Fruit fly (Drosophila melanogaster) whole organism, wandering third instar larva: ENCODE measurements around the gene ci.
A peak's percentile ranks its signal among the peaks of the same experiment; 100 is the strongest.

Experiments used
- Abd-B ChIP-seq: fragments of >200 bp; optimal IDR thresholded peaks from 2 replicates; lab custom pipeline; 2017; ENCODE audit warnings: missing biosample characterization, missing genetic modification characterization
- CG32264 ChIP-seq: fragments of 200-800 bp; sonication (Bioruptor generic); optimal IDR thresholded peaks from 2 replicates; lab custom pipeline; 2016; ENCODE audit warnings: missing biosample characterization, missing genetic modification characterization
- CG9705 ChIP-seq: fragments of 200-800 bp; sonication (Bioruptor generic); optimal IDR thresholded peaks from 2 replicates; lab custom pipeline; 2018; ENCODE audit warnings: missing biosample characterization, mild to moderate bottlenecking, missing genetic modification characterization
- CrebA ChIP-seq: fragments of 200-800 bp; sonication (Bioruptor generic); optimal IDR thresholded peaks from 2 replicates; lab custom pipeline; 2016; ENCODE audit warnings: missing biosample characterization, mild to moderate bottlenecking, missing genetic modification characterization, borderline replicate concordance
- Dfd ChIP-seq: fragments of >200 bp; optimal IDR thresholded peaks from 2 replicates; lab custom pipeline; 2017; ENCODE audit warnings: missing biosample characterization, missing genetic modification characterization
- Dif ChIP-seq: fragments of 200-275, 200-300 bp; sonication (Bioruptor generic); optimal IDR thresholded peaks from 2 replicates; lab custom pipeline; 2018; ENCODE audit warnings: missing biosample characterization, missing genetic modification characterization; ENCODE audit not compliant: partially characterized antibody
- GATAd ChIP-seq: sonication (Bioruptor generic); optimal IDR thresholded peaks from 2 replicates; lab custom pipeline; 2016; ENCODE audit warnings: missing biosample characterization, missing genetic modification characterization
- HLH106 ChIP-seq: fragments of 200-800 bp; optimal IDR thresholded peaks from 3 replicates; lab custom pipeline; 2019; ENCODE audit warnings: missing biosample characterization, mild to moderate bottlenecking, missing genetic modification characterization, moderate library complexity
- Hnf4 ChIP-seq: fragments of 200-800 bp; sonication (Bioruptor generic); optimal IDR thresholded peaks from 2 replicates; lab custom pipeline; 2016; ENCODE audit warnings: missing biosample characterization, mild to moderate bottlenecking, missing genetic modification characterization
- Hr78 ChIP-seq: fragments of >200 bp; optimal IDR thresholded peaks from 2 replicates; lab custom pipeline; 2017; ENCODE audit warnings: missing biosample characterization, missing genetic modification characterization
- Hr83 ChIP-seq: fragments of 200-300 bp; sonication (Bioruptor generic); optimal IDR thresholded peaks from 2 replicates; lab custom pipeline; 2016; ENCODE audit warnings: missing biosample characterization, mild to moderate bottlenecking, missing genetic modification characterization, moderate library complexity; ENCODE audit not compliant: poor library complexity, severe bottlenecking
- Jra ChIP-seq: sonication (Bioruptor generic); optimal IDR thresholded peaks from 2 replicates; lab custom pipeline; 2016; ENCODE audit warnings: missing biosample characterization, missing genetic modification characterization
- Mio ChIP-seq: sonication (Bioruptor generic); optimal IDR thresholded peaks from 2 replicates; lab custom pipeline; 2016; ENCODE audit warnings: missing biosample characterization, missing genetic modification characterization
- Myc ChIP-seq: fragments of >200 bp; optimal IDR thresholded peaks from 2 replicates; lab custom pipeline; 2017
- N ChIP-seq: fragments of >200 bp; optimal IDR thresholded peaks from 2 replicates; lab custom pipeline; 2018; ENCODE audit warnings: missing biosample characterization, missing external identifiers, missing genetic modification characterization
- OdsH ChIP-seq: fragments of 200-800 bp; sonication (Bioruptor generic); optimal IDR thresholded peaks from 2 replicates; lab custom pipeline; 2016; ENCODE audit warnings: missing biosample characterization, mild to moderate bottlenecking, missing genetic modification characterization
- Rel ChIP-seq, 2 experiments: fragments of 200-800 bp; sonication (Bioruptor generic) in 1 of 2; optimal IDR thresholded peaks; 2 replicates in 1 of 2; 3 replicates in 1 of 2; lab custom pipeline; 2016 to 2019; ENCODE audit warnings: mild to moderate bottlenecking in 2 of 2, missing biosample characterization in 2 of 2, missing genetic modification characterization in 2 of 2, moderate library complexity in 1 of 2
- Sp1 ChIP-seq: fragments of 200-800 bp; sonication (Bioruptor generic); optimal IDR thresholded peaks from 3 replicates; lab custom pipeline; 2019; ENCODE audit warnings: missing biosample characterization, mild to moderate bottlenecking, missing genetic modification characterization, moderate library complexity
- Vsx2 ChIP-seq: fragments of 200-300, 225-300 bp; sonication (Bioruptor generic); optimal IDR thresholded peaks from 2 replicates; lab custom pipeline; 2018; ENCODE audit warnings: missing biosample characterization, missing genetic modification characterization; ENCODE audit not compliant: partially characterized antibody
- br ChIP-seq: fragments of 200-800 bp; sonication (Bioruptor generic); optimal IDR thresholded peaks from 2 replicates; lab custom pipeline; 2016; ENCODE audit warnings: missing biosample characterization, missing genetic modification characterization
- brk ChIP-seq: fragments of 200-800 bp; sonication (Bioruptor generic); optimal IDR thresholded peaks from 2 replicates; lab custom pipeline; 2016; ENCODE audit warnings: missing biosample characterization, mild to moderate bottlenecking, missing genetic modification characterization
- dl ChIP-seq, 2 experiments: fragments of 175-275, 200-275 bp in 1 of 2; fragments of 200-275 bp in 1 of 2; sonication (Bioruptor generic); optimal IDR thresholded peaks; lab custom pipeline; 2018; ENCODE audit warnings: mild to moderate bottlenecking in 2 of 2, missing biosample characterization in 2 of 2, missing genetic modification characterization in 2 of 2, moderate library complexity in 2 of 2; ENCODE audit not compliant: partially characterized antibody in 2 of 2, insufficient read depth in 1 of 2
- dmrt93B ChIP-seq: fragments of 200-800 bp; sonication (Bioruptor generic); optimal IDR thresholded peaks from 2 replicates; lab custom pipeline; 2018; ENCODE audit warnings: missing biosample characterization, mild to moderate bottlenecking, missing genetic modification characterization
- dsf ChIP-seq: sonication (Bioruptor generic); optimal IDR thresholded peaks from 2 replicates; lab custom pipeline; 2016; ENCODE audit warnings: missing biosample characterization, missing genetic modification characterization, borderline replicate concordance
- ey ChIP-seq: fragments of 200-800 bp; sonication (Bioruptor generic); optimal IDR thresholded peaks from 2 replicates; lab custom pipeline; 2016; ENCODE audit warnings: missing biosample characterization, missing genetic modification characterization
- foxo ChIP-seq, 2 experiments: fragments of 200-800 bp; sonication (Bioruptor generic); optimal IDR thresholded peaks; 2 replicates in 1 of 2; 3 replicates in 1 of 2; lab custom pipeline; 2016 to 2017; ENCODE audit warnings: missing biosample characterization in 2 of 2, missing genetic modification characterization in 2 of 2
- fru ChIP-seq: fragments of 200-800 bp; sonication (Bioruptor generic); optimal IDR thresholded peaks from 3 replicates; lab custom pipeline; 2016; ENCODE audit warnings: missing biosample characterization, mild to moderate bottlenecking, missing genetic modification characterization
- h ChIP-seq: fragments of 200-800 bp; sonication (Bioruptor generic); optimal IDR thresholded peaks from 3 replicates; lab custom pipeline; 2016; ENCODE audit warnings: missing biosample characterization, mild to moderate bottlenecking, missing genetic modification characterization
- jim ChIP-seq: fragments of 175-275, 200-325 bp; sonication (Bioruptor generic); optimal IDR thresholded peaks from 2 replicates; lab custom pipeline; 2016; ENCODE audit warnings: missing biosample characterization, mild to moderate bottlenecking, missing genetic modification characterization
- lola ChIP-seq: fragments of >200 bp; optimal IDR thresholded peaks from 2 replicates; lab custom pipeline; 2017; ENCODE audit warnings: missing biosample characterization, missing genetic modification characterization
- pan ChIP-seq: fragments of >200 bp; optimal IDR thresholded peaks from 2 replicates; lab custom pipeline; 2017
- psq ChIP-seq: fragments of 200-800 bp; sonication (Bioruptor generic); optimal IDR thresholded peaks from 3 replicates; lab custom pipeline; 2017; ENCODE audit warnings: missing biosample characterization, mild to moderate bottlenecking, missing genetic modification characterization, moderate library complexity
- rgr ChIP-seq: fragments of 200-800 bp; sonication (Bioruptor generic); optimal IDR thresholded peaks from 3 replicates; lab custom pipeline; 2016; ENCODE audit warnings: missing biosample characterization, mild to moderate bottlenecking, missing genetic modification characterization
- sage ChIP-seq: fragments of 200-800 bp; sonication (Bioruptor generic); optimal IDR thresholded peaks from 2 replicates; lab custom pipeline; 2016; ENCODE audit warnings: missing biosample characterization, mild to moderate bottlenecking, missing genetic modification characterization
- sv ChIP-seq: fragments of 200-800 bp; sonication (Bioruptor generic); optimal IDR thresholded peaks from 3 replicates; lab custom pipeline; 2016; ENCODE audit warnings: missing biosample characterization, missing genetic modification characterization
- tai ChIP-seq: sonication (Bioruptor generic); optimal IDR thresholded peaks from 2 replicates; lab custom pipeline; 2016; ENCODE audit warnings: missing biosample characterization, missing genetic modification characterization
- usp ChIP-seq: fragments of >200 bp; optimal IDR thresholded peaks from 2 replicates; lab custom pipeline; 2017; ENCODE audit warnings: missing biosample characterization, missing genetic modification characterization
- woc ChIP-seq: sonication (Bioruptor generic); optimal IDR thresholded peaks from 2 replicates; lab custom pipeline; 2016; ENCODE audit warnings: missing biosample characterization, mild to moderate bottlenecking, missing genetic modification characterization

ci gene

dm6 chr4:67063-67684, 10.3 kb upstream of the ci start, which contains the start of gene RpS3A:
Gene RpS3A, minus strand, starts transcription at chr4:67207.
- TF ChIP-seq foxo (GFP tag; optimal IDR thresholded peaks at IDR 0.05; lab: Kevin White, UChicago): peak; percentile 12 to 66
- peak; percentile 14 for TF ChIP-seq lola
- TF ChIP-seq dl (GFP tag; optimal IDR thresholded peaks at IDR 0.05; lab: Kevin White, UChicago; ENCODE audit: insufficient read depth in 1 of 2, partially characterized antibody in 2 of 2): peak in 1 of 2 experiments; percentile 42
- TF ChIP-seq Abd-B (GFP tag; lab: Kevin White, UChicago): no peak
- peak; percentile 77 for TF ChIP-seq br (GFP tag; lab: Kevin White, UChicago)
- TF ChIP-seq jim: no peak
- TF ChIP-seq Mio: no peak
- peak; percentile 82 for TF ChIP-seq rgr (GFP tag; lab: Kevin White, UChicago)
- no peak for TF ChIP-seq pan
- peak; percentile 97 for TF ChIP-seq N (GFP tag; lab: Kevin White, UChicago)
- peak; percentile 89 for TF ChIP-seq woc (GFP tag; lab: Kevin White, UChicago)
- no peak for TF ChIP-seq sv (GFP tag; lab: Kevin White, UChicago)
- TF ChIP-seq OdsH (GFP tag; lab: Kevin White, UChicago): peak; percentile 60
- peak; percentile 79 for TF ChIP-seq Hnf4 (GFP tag; lab: Kevin White, UChicago)
- TF ChIP-seq Dfd: no peak
- TF ChIP-seq CG9705 (GFP tag; lab: Kevin White, UChicago): peak; percentile 83
- TF ChIP-seq dmrt93B (GFP tag; lab: Kevin White, UChicago): peak; percentile 83
- TF ChIP-seq fru (GFP tag; lab: Kevin White, UChicago): peak; percentile 64
- no peak for TF ChIP-seq sage
- TF ChIP-seq Jra (GFP tag; lab: Kevin White, UChicago): peak; percentile 11
- TF ChIP-seq Sp1: peak; percentile 87
- TF ChIP-seq Myc (lab: Kevin White, UChicago): peak; percentile 76
- TF ChIP-seq usp (GFP tag; lab: Kevin White, UChicago): no peak
- no peak for TF ChIP-seq Rel (GFP tag; optimal IDR thresholded peaks at IDR 0.05; lab: Kevin White, UChicago)
- peak; percentile 69 for TF ChIP-seq Rel (tag; optimal IDR thresholded peaks at IDR 0.05; lab: Kevin White, UChicago)
- TF ChIP-seq Vsx2 (GFP tag; lab: Kevin White, UChicago): peak; percentile 20
- peak; percentile 41 for TF ChIP-seq ey (GFP tag; lab: Kevin White, UChicago)
- peak; percentile 14 for TF ChIP-seq GATAd
- peak; percentile 45 for TF ChIP-seq psq
- peak; percentile 75 for TF ChIP-seq HLH106 (tag; lab: Kevin White, UChicago)
- peak; percentile 93 for TF ChIP-seq Hr83 (GFP tag; lab: Kevin White, UChicago)
- peak; percentile 71 for TF ChIP-seq h (GFP tag; lab: Kevin White, UChicago)
- TF ChIP-seq Hr78 (GFP tag; lab: Kevin White, UChicago): peak; percentile 72
- peak; percentile 45 for TF ChIP-seq Dif (GFP tag; lab: Kevin White, UChicago)
- peak; percentile 61 for TF ChIP-seq tai (GFP tag; lab: Kevin White, UChicago)
- no peak for TF ChIP-seq dsf
- TF ChIP-seq brk (GFP tag; lab: Kevin White, UChicago): no peak
- peak; percentile 51 for TF ChIP-seq CG32264 (GFP tag; lab: Kevin White, UChicago)
- peak; percentile 13 for TF ChIP-seq CrebA (GFP tag; lab: Kevin White, UChicago)

dm6 chr4:63307-63706, 6.5 kb upstream of the ci start:
- TF ChIP-seq N (GFP tag; lab: Kevin White, UChicago): peak; percentile 48
- no peak for TF ChIP-seq Dfd
- no peak for TF ChIP-seq CrebA (GFP tag; lab: Kevin White, UChicago)
- no peak for TF ChIP-seq brk (GFP tag; lab: Kevin White, UChicago)
- TF ChIP-seq h (GFP tag; lab: Kevin White, UChicago): no peak
- TF ChIP-seq Rel (GFP tag; optimal IDR thresholded peaks at IDR 0.05; lab: Kevin White, UChicago): no peak
- peak; percentile 19 for TF ChIP-seq Rel (tag; optimal IDR thresholded peaks at IDR 0.05; lab: Kevin White, UChicago)
- TF ChIP-seq CG32264 (GFP tag; lab: Kevin White, UChicago): no peak
- TF ChIP-seq fru (GFP tag; lab: Kevin White, UChicago): no peak
- TF ChIP-seq Hnf4 (GFP tag; lab: Kevin White, UChicago): no peak
- no peak for TF ChIP-seq foxo (GFP tag; optimal IDR thresholded peaks at IDR 0.05; lab: Kevin White, UChicago)
